Worm (Caenorhabditis elegans) whole organism, mixed stage, embryonic: ENCODE measurements around the gene sru-13.

Experiments
- ceh-39 ChIP-seq: fragments of 150-350 bp; optimal IDR thresholded peaks from 2 replicates; lab custom pipeline; 2014; ENCODE audit warnings: missing biosample characterization, missing genetic modification characterization
- drap-1 ChIP-seq: fragments of 200-800 bp; sonication (Bioruptor generic); optimal IDR thresholded peaks from 3 replicates; lab custom pipeline; 2018; ENCODE audit warnings: mild to moderate bottlenecking, missing genetic modification characterization, missing compliant biosample characterization
- elt-3 ChIP-seq: fragments of 150-350 bp; optimal IDR thresholded peaks from 2 replicates; lab custom pipeline; 2014; ENCODE audit warnings: missing biosample characterization, missing genetic modification characterization
- ham-2 ChIP-seq: fragments of 200-800 bp; sonication (Bioruptor generic); optimal IDR thresholded peaks from 2 replicates; lab custom pipeline; 2018; ENCODE audit warnings: mild to moderate bottlenecking, missing genetic modification characterization, missing compliant biosample characterization
- lsy-2 ChIP-seq: fragments of 150-350 bp; optimal IDR thresholded peaks from 2 replicates; lab custom pipeline; 2014; ENCODE audit warnings: missing biosample characterization, missing genetic modification characterization
- mab-5 ChIP-seq: fragments of 150-350 bp; optimal IDR thresholded peaks from 2 replicates; lab custom pipeline; 2014; ENCODE audit warnings: missing biosample characterization, missing genetic modification characterization
- pha-4 ChIP-seq: fragments of 150-350 bp; optimal IDR thresholded peaks from 2 replicates; lab custom pipeline; 2018; ENCODE audit warnings: missing biosample characterization, missing genetic modification reagents, missing genetic modification characterization
- snpc-4 ChIP-seq: fragments of 150-350 bp; optimal IDR thresholded peaks from 2 replicates; lab custom pipeline; 2014; ENCODE audit warnings: missing biosample characterization, missing genetic modification characterization
- sptf-1 ChIP-seq: sonication (generic microtip); optimal IDR thresholded peaks from 2 replicates; lab custom pipeline; 2017; ENCODE audit warnings: mild to moderate bottlenecking, missing genetic modification characterization, moderate library complexity, missing compliant biosample characterization
- unc-39 ChIP-seq: fragments of 150-350 bp; optimal IDR thresholded peaks from 2 replicates; lab custom pipeline; 2014; ENCODE audit warnings: missing biosample characterization, missing genetic modification characterization
- ztf-11 ChIP-seq: fragments of 150-350 bp; optimal IDR thresholded peaks from 2 replicates; lab custom pipeline; 2014; ENCODE audit warnings: missing biosample characterization, missing genetic modification characterization

ce11 chrIV:12537694-12538093, 15.3 kb upstream of the sru-13 start:
- TF ChIP-seq drap-1 (no peak), mab-5 (tag; lab: Kevin White, UChicago) (no peak), pha-4 (tag; lab: Kevin White, UChicago) (no peak), ham-2 (GFP tag; lab: Kevin White, UChicago) (no peak), sptf-1 (no peak), snpc-4 (tag; lab: Kevin White, UChicago) (no peak), unc-39 (tag; lab: Kevin White, UChicago) (no peak), ceh-39 (no peak), ztf-11 (no peak), elt-3 (tag; lab: Kevin White, UChicago) (no peak), lsy-2 (tag; lab: Kevin White, UChicago) (no peak)
